Worm (Caenorhabditis elegans): ENCODE measurements around the gene dyla-1.

DNA sequence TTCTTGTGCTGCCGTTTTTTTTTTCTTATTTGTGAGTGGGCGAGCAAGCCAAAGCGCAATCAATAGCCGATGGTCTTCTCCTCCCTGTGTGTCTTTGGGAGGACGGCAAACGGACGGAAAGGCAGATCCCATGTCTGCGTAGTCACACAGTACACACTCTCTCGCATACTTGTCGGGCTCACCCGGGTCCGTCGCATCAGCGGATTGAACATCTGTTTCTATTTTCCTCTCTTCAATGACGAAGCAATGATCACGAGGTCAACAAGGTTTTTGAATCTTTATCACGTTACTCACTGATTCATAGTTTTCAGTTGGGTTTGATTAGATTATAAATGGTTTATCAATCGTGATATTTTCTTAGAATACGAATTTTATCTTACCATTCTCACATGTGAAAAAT is 25.3 kb upstream of the dyla-1 start:
- TF ChIP-seq nhr-6 (tag; optimal IDR thresholded peaks at IDR 0.05) (no peak), egl-27 (tag; optimal IDR thresholded peaks at IDR 0.05) (no peak), unc-62 (GFP tag; optimal IDR thresholded peaks at IDR 0.05) (no peak), alr-1 (tag; optimal IDR thresholded peaks at IDR 0.05) (no peak)

All from whole organism, L2 larva.